Worm (Caenorhabditis elegans) whole organism, L1 larva: ENCODE results near the gene nlp-29.

Experiments used
- C04F5.9 ChIP-seq: sonication (generic microtip); optimal IDR thresholded peaks from 2 replicates; lab custom pipeline; 2016; ENCODE audit warnings: missing genetic modification characterization, missing compliant biosample characterization
- C34B4.2 ChIP-seq: sonication (generic microtip); optimal IDR thresholded peaks from 2 replicates; lab custom pipeline; 2017; ENCODE audit warnings: mild to moderate bottlenecking, missing genetic modification characterization, missing compliant biosample characterization
- aha-1 ChIP-seq: fragments of 150-350 bp; optimal IDR thresholded peaks from 2 replicates; lab custom pipeline; 2014; ENCODE audit warnings: missing biosample characterization, missing genetic modification characterization
- alr-1 ChIP-seq: fragments of 200-800 bp; sonication (Bioruptor generic); optimal IDR thresholded peaks from 2 replicates; lab custom pipeline; 2018; ENCODE audit warnings: borderline replicate concordance, mild to moderate bottlenecking, missing genetic modification characterization, missing compliant biosample characterization
- blmp-1 ChIP-seq: fragments of 150-350 bp; optimal IDR thresholded peaks from 2 replicates; lab custom pipeline; 2014; ENCODE audit warnings: missing biosample characterization, missing genetic modification characterization
- ceh-8 ChIP-seq: fragments of 200-800 bp; sonication (Bioruptor generic); optimal IDR thresholded peaks from 2 replicates; lab custom pipeline; 2018; ENCODE audit warnings: mild to moderate bottlenecking, missing genetic modification characterization, moderate library complexity, missing compliant biosample characterization
- ceh-82 ChIP-seq, 3 experiments: fragments of 150-350 bp in 1 of 3; sonication (generic microtip) in 2 of 3; optimal IDR thresholded peaks; 2 replicates each; lab custom pipeline; 2014 to 2017; ENCODE audit warnings: missing biosample characterization in 3 of 3, missing genetic modification characterization in 3 of 3
- ceh-88 ChIP-seq: fragments of 200-800 bp; sonication (Bioruptor generic); IDR thresholded peaks from 2 replicates; pipeline ENCODE4 v1.3.6; 2022; ENCODE audit warnings: missing genetic modification characterization, missing compliant biosample characterization
- ces-1 ChIP-seq: fragments of 150-350 bp; optimal IDR thresholded peaks from 2 replicates; lab custom pipeline; 2014; ENCODE audit warnings: missing biosample characterization, missing genetic modification reagents, missing genetic modification characterization
- dsc-1 ChIP-seq: sonication (generic microtip); optimal IDR thresholded peaks from 2 replicates; lab custom pipeline; 2016; ENCODE audit warnings: mild to moderate bottlenecking, missing genetic modification characterization, missing compliant biosample characterization
- efl-1 ChIP-seq, 4 experiments: fragments of 150-350 bp; optimal IDR thresholded peaks in 3 of 4; peaks in 1 of 4; 1 replicate in 1 of 4; 2 replicates in 3 of 4; lab custom pipeline; 2014; ENCODE audit warnings: missing biosample characterization in 2 of 4, missing genetic modification characterization in 2 of 4, missing genetic modification reagents in 2 of 4
- fkh-10 ChIP-seq: sonication (generic microtip); optimal IDR thresholded peaks from 2 replicates; lab custom pipeline; 2017; ENCODE audit warnings: missing biosample characterization, missing genetic modification reagents, missing genetic modification characterization
- fos-1 ChIP-seq: fragments of 150-350 bp; optimal IDR thresholded peaks from 2 replicates; lab custom pipeline; 2014; ENCODE audit warnings: missing biosample characterization, missing genetic modification characterization
- grh-1 ChIP-seq: fragments of 200-800 bp; sonication (Bioruptor generic); IDR thresholded peaks from 2 replicates; pipeline ENCODE4 v1.3.6; 2022; ENCODE audit warnings: missing genetic modification reagents, missing genetic modification characterization, missing compliant biosample characterization
- jun-1 ChIP-seq: fragments of 150-350 bp; optimal IDR thresholded peaks from 2 replicates; lab custom pipeline; 2014; ENCODE audit warnings: missing biosample characterization, missing genetic modification reagents, missing genetic modification characterization
- lin-35 ChIP-seq, 2 experiments: fragments of 150-350 bp; optimal IDR thresholded peaks; 2 replicates each; lab custom pipeline; 2014; ENCODE audit warnings: missing biosample characterization in 2 of 2, missing genetic modification characterization in 2 of 2, missing genetic modification reagents in 2 of 2
- lin-39 ChIP-seq: fragments of 150-350 bp; optimal IDR thresholded peaks from 2 replicates; lab custom pipeline; 2014; ENCODE audit warnings: missing biosample characterization, missing genetic modification reagents, missing genetic modification characterization
- lsy-2 ChIP-seq, 2 experiments: fragments of 150-350 bp; optimal IDR thresholded peaks; 2 replicates each; lab custom pipeline; 2014; ENCODE audit warnings: missing biosample characterization in 2 of 2, missing genetic modification characterization in 2 of 2
- mab-9 ChIP-seq: fragments of 200-800 bp; sonication (Bioruptor generic); IDR thresholded peaks from 2 replicates; pipeline ENCODE4 v1.3.6; 2022; ENCODE audit warnings: missing genetic modification reagents, missing genetic modification characterization, missing compliant biosample characterization
- nhr-19 ChIP-seq: fragments of 200-800 bp; sonication (Bioruptor generic); conservative IDR thresholded peaks from 2 replicates; pipeline ENCODE4 v1.3.6; 2022; ENCODE audit warnings: missing genetic modification characterization, missing compliant biosample characterization
- nhr-47 ChIP-seq: sonication (generic microtip); optimal IDR thresholded peaks from 2 replicates; lab custom pipeline; 2016; ENCODE audit warnings: mild to moderate bottlenecking, missing genetic modification characterization, moderate library complexity, missing compliant biosample characterization
- nhr-76 ChIP-seq: sonication (generic microtip); optimal IDR thresholded peaks from 2 replicates; lab custom pipeline; 2017; ENCODE audit warnings: missing biosample characterization, missing genetic modification characterization
- nhr-85 ChIP-seq: sonication (generic microtip); peaks from one replicate; lab custom pipeline; 2016; ENCODE audit warnings: missing genetic modification characterization, inconsistent platforms, missing compliant biosample characterization
- nhr-90 ChIP-seq: sonication (generic microtip); optimal IDR thresholded peaks from 2 replicates; lab custom pipeline; 2016; ENCODE audit warnings: mild to moderate bottlenecking, missing genetic modification characterization, missing compliant biosample characterization; ENCODE audit not compliant: poor library complexity
- pag-3 ChIP-seq: sonication (generic microtip); optimal IDR thresholded peaks from 2 replicates; lab custom pipeline; 2017; ENCODE audit warnings: missing genetic modification characterization, mild to moderate bottlenecking, missing compliant biosample characterization, antibody characterized with exemption, borderline replicate concordance; ENCODE audit not compliant: insufficient read depth
- pax-3 ChIP-seq: fragments of 200-800 bp; sonication (Bioruptor generic); optimal IDR thresholded peaks from 2 replicates; lab custom pipeline; 2018; ENCODE audit warnings: mild to moderate bottlenecking, missing genetic modification characterization, moderate library complexity, missing compliant biosample characterization
- skn-1 ChIP-seq: fragments of 150-350 bp; optimal IDR thresholded peaks from 2 replicates; lab custom pipeline; 2014; ENCODE audit warnings: missing biosample characterization, missing genetic modification characterization
- snpc-4 ChIP-seq: fragments of 150-350 bp; optimal IDR thresholded peaks from 2 replicates; lab custom pipeline; 2014; ENCODE audit warnings: missing biosample characterization, missing genetic modification characterization
- snu-23 ChIP-seq: sonication (generic microtip); optimal IDR thresholded peaks from 2 replicates; lab custom pipeline; 2016; ENCODE audit warnings: missing genetic modification characterization, missing compliant biosample characterization
- sox-4 ChIP-seq: sonication (generic microtip); optimal IDR thresholded peaks from 2 replicates; lab custom pipeline; 2016; ENCODE audit warnings: missing genetic modification characterization, missing compliant biosample characterization
- sup-37 ChIP-seq: fragments of 200-800 bp; sonication (Bioruptor generic); optimal IDR thresholded peaks from 2 replicates; lab custom pipeline; 2018; ENCODE audit warnings: mild to moderate bottlenecking, missing genetic modification characterization, missing compliant biosample characterization
- swsn-7 ChIP-seq: sonication (generic microtip); optimal IDR thresholded peaks from 2 replicates; lab custom pipeline; 2016; ENCODE audit warnings: missing genetic modification characterization, missing compliant biosample characterization
- tbx-2 ChIP-seq: sonication (generic microtip); optimal IDR thresholded peaks from 2 replicates; lab custom pipeline; 2016; ENCODE audit warnings: missing genetic modification characterization, missing compliant biosample characterization
- ztf-11 ChIP-seq, 2 experiments: sonication (generic microtip); optimal IDR thresholded peaks; 2 replicates each; lab custom pipeline; 2016 to 2017; ENCODE audit warnings: missing genetic modification characterization in 2 of 2, missing biosample characterization in 1 of 2, missing compliant biosample characterization in 1 of 2
- ztf-4 ChIP-seq: fragments of 150-350 bp; optimal IDR thresholded peaks from 2 replicates; lab custom pipeline; 2014; ENCODE audit warnings: missing biosample characterization, missing genetic modification characterization

Gene nlp-29

ce11 chrV:3992334-3992733 is 8.1 kb downstream of the nlp-29 start (continued):
- no peak for TF ChIP-seq jun-1 (tag; lab: Kevin White, UChicago)
- no peak for TF ChIP-seq swsn-7 (tag; lab: Kevin White, UChicago)
- TF ChIP-seq nhr-19 (GFP tag; lab: Robert Waterston, UW): no peak
- TF ChIP-seq nhr-85: peak; percentile 86
- peak; percentile 21 for TF ChIP-seq tbx-2 (tag; lab: Kevin White, UChicago)
- no peak for TF ChIP-seq ztf-4 (tag; lab: Kevin White, UChicago)
- TF ChIP-seq snpc-4 (tag; lab: Kevin White, UChicago): no peak
- no peak for TF ChIP-seq ceh-8
- TF ChIP-seq fos-1 (tag; lab: Kevin White, UChicago): no peak
- TF ChIP-seq mab-9: no peak
- peak in 1 of 2 experiments; percentile 48 for TF ChIP-seq lin-35 (GFP tag; optimal IDR thresholded peaks at IDR 0.05; lab: Kevin White, UChicago)
- TF ChIP-seq lsy-2 (tag; optimal IDR thresholded peaks at IDR 0.05; lab: Kevin White, UChicago): no peak
- no peak for TF ChIP-seq sox-4 (tag; lab: Kevin White, UChicago)
- no peak for TF ChIP-seq C34B4.2
- TF ChIP-seq skn-1: no peak
- no peak for TF ChIP-seq fkh-10 (GFP tag; lab: Kevin White, UChicago)
- TF ChIP-seq aha-1 (tag; lab: Kevin White, UChicago): no peak
- no peak for TF ChIP-seq pax-3 (tag; lab: Kevin White, UChicago)
- peak; percentile 2 for TF ChIP-seq nhr-90
- no peak for TF ChIP-seq ztf-11 (tag; optimal IDR thresholded peaks at IDR 0.05; lab: Kevin White, UChicago)

ce11 chrV:3994048-3994447 is 9.8 kb downstream of the nlp-29 start, which contains the start of gene K09D9.9:
K09D9.9 (minus strand) TSS chrV:3994148.
- TF ChIP-seq ztf-4 (tag; lab: Kevin White, UChicago) (no peak), nhr-47 (tag; lab: Kevin White, UChicago) (no peak), efl-1 (optimal IDR thresholded peaks at IDR 0.05; lab: Kevin White, UChicago) (no peak), efl-1 (GFP tag; optimal IDR thresholded peaks at IDR 0.05 in 1 of 2; lab: Kevin White, UChicago) (peak in 1 of 2 experiments; percentile 87), lin-39 (tag; lab: Kevin White, UChicago) (no peak)
- TF ChIP-seq, all 84 proteins: peak for 1

ce11 chrV:3995838-3996237 is 11.6 kb downstream of the nlp-29 start, which contains the start of gene srx-62:
srx-62 (minus strand) TSS chrV:3995938.
- TF ChIP-seq ceh-88 (GFP tag; lab: Robert Waterston, UW) (no peak), alr-1 (tag; lab: Kevin White, UChicago) (no peak), ces-1 (GFP tag; lab: Kevin White, UChicago) (no peak), nhr-76 (tag; lab: Kevin White, UChicago) (no peak), nhr-90 (no peak), skn-1 (no peak), grh-1 (GFP tag; lab: Robert Waterston, UW) (no peak), aha-1 (tag; lab: Kevin White, UChicago) (no peak)
- TF ChIP-seq, all 84 proteins: peak for 0

ce11 chrV:4004577-4004976 is 20.4 kb downstream of the nlp-29 start:
- TF ChIP-seq ztf-4 (tag; lab: Kevin White, UChicago) (no peak), blmp-1 (tag; lab: Kevin White, UChicago) (peak; percentile 63)

- TF ChIP-seq ceh-82 (tag; optimal IDR thresholded peaks at IDR 0.05; lab: Kevin White, UChicago): no peak
- TF ChIP-seq snu-23 (GFP tag; lab: Kevin White, UChicago): no peak
- TF ChIP-seq C04F5.9 (tag; lab: Kevin White, UChicago): no peak
- no peak for TF ChIP-seq dsc-1 (tag; lab: Kevin White, UChicago)
- no peak for TF ChIP-seq pag-3
- TF ChIP-seq sup-37 (GFP tag; lab: Kevin White, UChicago): no peak
Measured at ce11 chrV:4005219-4005618, 21.0 kb downstream of the nlp-29 start, which contains the start of gene srh-8. srh-8 (plus strand) TSS chrV:4005519.
